Worm (Caenorhabditis elegans) whole organism, dauer: ENCODE data around the gene cal-7.

Source experiments
- unc-62 ChIP-seq: sonication (generic microtip); optimal IDR thresholded peaks from 2 replicates; lab custom pipeline; 2017; ENCODE audit warnings: missing biosample characterization, missing genetic modification reagents, missing genetic modification characterization

cal-7 gene

DNA sequence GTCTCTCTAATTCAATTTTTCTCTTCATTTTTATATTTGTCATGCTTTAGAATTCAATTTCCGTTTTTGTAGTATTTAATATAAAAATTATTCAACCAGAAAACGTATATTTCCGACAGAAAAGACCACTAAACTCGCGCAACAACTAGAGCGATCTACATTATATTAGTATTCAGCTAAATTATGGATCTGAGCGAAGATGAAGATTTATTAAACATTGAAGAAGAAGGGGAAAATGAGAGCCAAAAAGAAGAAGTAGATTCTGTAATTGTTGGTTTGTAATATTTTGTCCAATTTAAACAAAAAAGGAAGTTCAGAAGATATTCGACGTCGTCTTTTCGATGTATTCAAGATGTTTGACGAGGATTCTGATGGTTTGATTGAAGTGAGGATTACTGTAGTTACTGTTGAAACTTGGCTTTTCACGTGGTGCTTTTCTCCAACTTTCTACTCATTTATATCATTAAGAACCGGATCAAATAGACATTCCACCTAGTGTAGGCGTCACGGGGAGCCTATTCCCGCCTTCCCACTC lies at the start of gene cal-7:
Gene cal-7 (plus strand): TSS at position 184 of the 535 bp plus-strand sequence.
- no peak for TF ChIP-seq unc-62 (GFP tag; lab: Kevin White, UChicago)

DNA sequence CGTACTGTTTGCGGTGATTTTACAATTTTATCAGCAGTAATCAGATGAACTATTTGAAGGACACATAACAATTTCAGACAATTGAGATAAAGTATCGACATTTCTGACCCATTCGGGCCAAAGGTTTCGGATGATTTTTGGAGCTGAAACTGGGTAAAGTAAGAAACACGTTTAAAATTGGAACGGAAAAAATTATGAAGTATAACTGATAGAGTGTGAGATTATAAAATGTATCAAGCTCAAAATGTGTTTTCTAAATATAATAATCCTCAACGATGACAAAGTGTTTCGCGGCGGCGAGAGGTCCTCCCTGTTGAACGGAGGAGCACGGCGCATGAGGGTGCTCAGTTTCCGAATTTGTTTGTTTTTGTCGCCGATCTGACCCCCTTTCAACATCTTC lies 48.3 kb upstream of the cal-7 start, which contains the start of gene ZK287.4:
Gene ZK287.4 (minus strand): TSS at position 101 of the 400 bp plus-strand sequence.
- TF ChIP-seq unc-62 (GFP tag; lab: Kevin White, UChicago), result no peak

DNA sequence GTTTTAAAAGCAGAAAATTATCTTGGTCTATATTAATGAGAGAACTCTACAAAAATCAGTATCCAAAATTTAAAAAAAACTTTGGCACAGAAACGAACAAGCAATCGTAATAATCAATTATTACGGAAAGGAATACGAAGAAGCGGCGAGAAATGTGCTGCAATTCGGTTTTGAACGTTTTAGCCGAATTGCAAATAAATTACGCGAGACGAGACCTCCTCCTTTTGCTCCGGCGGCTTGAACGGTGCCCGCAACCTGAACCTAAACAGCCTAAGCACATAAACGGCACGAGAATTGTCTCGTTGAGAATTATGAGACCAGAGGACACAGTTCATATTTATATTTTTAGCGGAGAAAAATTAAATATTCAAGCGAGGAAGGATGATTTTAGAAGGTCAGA lies 44.5 kb upstream of the cal-7 start:
- no peak for TF ChIP-seq unc-62 (GFP tag; lab: Kevin White, UChicago)

DNA sequence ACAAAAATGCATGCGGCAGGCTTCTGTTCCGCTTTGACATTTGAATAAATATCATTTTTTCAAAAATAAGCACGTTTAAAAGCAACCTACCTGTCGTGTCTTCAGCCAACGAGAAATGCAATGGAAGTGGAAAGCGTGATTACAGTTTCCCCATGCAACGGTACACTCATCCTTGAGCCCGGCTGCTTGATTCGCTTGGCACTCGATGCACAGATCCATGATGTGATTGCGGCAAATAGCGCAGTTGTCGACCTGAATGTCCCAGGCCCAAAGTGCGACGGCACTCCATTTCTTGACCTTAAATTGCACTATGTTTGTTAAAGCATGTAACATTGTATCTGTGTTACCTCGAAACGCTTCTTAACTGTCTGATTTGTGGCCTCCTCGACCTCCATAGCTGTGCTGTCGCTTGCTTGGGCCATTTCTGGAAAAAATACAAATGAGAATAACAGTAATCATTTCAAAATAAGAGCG lies 43.8 kb upstream of the cal-7 start, which contains the start of gene rbx-1:
Gene rbx-1 (minus strand): TSS at position 424 of the 474 bp plus-strand sequence.
- no peak for TF ChIP-seq unc-62 (GFP tag; lab: Kevin White, UChicago)

DNA sequence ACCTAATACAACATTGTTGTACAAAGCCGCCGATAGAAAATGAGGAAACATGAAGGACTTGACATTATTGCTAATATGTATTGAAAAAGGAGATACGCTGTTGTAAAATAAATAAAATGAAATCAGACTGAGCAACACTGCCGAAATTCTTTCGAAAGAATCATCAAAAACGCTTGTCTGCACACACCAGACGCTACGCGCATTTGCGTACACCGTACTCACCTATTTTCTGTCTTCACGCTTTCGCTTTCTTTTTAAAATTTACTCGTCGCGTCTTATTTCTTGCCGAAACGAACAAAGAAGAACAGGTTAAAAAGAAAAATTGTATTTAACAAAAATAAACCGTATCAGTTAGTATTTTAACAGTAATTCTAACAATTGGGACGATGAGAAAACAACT lies 43.2 kb upstream of the cal-7 start:
- TF ChIP-seq unc-62 (GFP tag; lab: Kevin White, UChicago), result no peak

DNA sequence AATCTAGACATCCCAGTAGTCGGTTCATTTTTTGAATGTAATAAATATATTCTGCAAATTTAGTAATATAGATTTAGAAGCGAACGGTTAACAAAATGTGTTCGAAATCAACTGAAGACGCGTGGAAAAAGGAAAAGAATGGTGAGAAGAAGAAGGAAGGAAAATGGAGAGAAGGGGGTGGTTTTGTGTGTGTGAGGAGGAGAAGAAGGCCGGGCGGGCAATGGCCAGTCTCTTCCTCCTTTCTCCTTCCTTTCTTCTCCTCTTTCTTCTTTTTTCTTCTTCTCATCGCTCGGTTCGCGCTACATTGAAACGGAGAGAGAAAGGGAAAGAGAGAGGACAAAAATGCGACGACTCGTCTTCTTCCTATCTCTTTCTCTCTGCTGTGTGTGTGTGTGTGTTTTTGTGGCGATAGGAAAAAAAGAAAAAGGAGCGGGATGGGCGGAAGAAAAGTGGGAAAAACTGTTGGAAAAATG lies 41.8 kb upstream of the cal-7 start, which contains the start of gene ztf-9:
Gene ztf-9 (minus strand): TSS at position 51 of the 473 bp plus-strand sequence.
- TF ChIP-seq unc-62 (GFP tag; lab: Kevin White, UChicago), result no peak

DNA sequence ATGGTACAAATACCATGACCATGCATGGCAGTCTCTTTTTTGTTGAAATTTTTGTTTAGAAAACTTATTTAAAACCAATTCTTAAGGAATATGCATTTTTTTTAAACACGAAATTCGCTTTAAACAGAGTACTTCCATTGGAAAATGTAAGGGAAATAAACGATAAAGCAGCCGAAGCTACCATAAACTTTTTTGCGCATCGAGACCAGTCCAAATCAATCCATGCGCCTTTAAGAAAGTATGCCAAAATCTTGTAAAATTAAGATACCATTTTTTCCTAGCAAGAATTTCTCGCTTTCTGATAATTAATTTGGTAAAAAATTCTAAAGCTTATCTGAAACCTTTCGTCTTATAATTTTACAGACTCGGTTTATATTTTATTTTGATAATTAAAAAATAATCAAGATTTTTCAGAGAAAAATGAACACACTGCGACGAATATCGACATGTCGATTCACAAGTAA lies 41.2 kb upstream of the cal-7 start, which contains the start of gene ZK287.7:
Gene ZK287.7 (plus strand): TSS at position 414 of the 464 bp plus-strand sequence.
- no peak for TF ChIP-seq unc-62 (GFP tag; lab: Kevin White, UChicago)

DNA sequence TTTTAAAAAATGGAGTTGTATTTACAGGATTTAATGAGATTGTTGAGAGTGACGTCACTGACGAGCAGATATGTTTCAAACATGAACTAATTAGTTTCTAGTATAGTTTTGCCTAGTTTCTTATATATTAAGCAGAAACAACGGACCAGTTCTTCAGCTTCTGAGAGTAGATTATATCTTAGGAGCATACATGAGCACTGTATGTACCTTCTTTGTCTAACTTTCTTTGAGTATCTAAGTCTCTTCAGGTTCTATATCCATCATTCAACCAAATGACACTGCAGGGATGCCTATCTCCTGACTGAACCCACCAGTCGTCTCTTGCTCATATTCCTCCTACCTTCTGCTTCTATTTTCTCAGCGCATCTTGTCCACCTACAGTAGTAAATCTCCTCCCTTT lies 37.2 kb upstream of the cal-7 start, which contains the start of gene her-1:
Gene her-1 (plus strand): TSS at position 301 of the 400 bp plus-strand sequence.
- TF ChIP-seq unc-62 (GFP tag; lab: Kevin White, UChicago), result no peak

DNA sequence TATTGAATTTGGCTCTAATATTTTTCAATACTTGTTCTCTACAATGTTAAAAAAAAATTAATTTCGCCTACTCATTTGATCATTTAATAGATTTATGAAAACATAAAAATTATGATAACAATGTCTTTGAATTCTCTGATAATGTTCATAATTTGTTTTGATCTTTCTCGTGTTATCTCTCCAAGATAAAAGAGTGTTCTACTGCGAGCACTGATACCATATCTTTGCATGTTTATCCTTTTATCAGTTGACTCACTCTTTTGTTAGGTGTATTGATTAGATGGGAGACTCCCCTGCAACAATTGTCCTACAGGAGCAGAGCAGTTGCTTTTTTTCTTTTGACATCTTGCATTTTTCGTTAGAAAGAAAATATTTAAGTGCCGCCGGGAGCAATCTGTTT lies 34.7 kb upstream of the cal-7 start:
- no peak for TF ChIP-seq unc-62 (GFP tag; lab: Kevin White, UChicago)

DNA sequence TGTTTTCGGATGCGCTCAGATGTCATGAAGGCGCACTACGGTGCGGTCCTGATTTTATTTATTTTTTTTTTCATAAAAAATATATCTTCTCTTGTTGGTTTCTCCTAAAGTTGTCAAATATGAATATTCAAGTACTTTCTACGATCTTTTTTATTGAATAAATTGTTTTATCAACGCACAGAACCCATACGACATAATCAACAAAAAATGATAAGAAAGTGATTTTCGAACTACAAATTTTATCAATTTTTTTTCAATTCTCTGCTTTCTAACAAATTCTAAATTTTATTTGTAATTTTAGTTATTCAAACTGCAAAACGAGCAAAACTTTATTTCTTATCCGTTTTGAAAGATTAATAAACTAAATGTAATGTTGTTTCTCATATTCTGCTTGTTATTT lies 32.0 kb upstream of the cal-7 start:
- no peak for TF ChIP-seq unc-62 (GFP tag; lab: Kevin White, UChicago)

DNA sequence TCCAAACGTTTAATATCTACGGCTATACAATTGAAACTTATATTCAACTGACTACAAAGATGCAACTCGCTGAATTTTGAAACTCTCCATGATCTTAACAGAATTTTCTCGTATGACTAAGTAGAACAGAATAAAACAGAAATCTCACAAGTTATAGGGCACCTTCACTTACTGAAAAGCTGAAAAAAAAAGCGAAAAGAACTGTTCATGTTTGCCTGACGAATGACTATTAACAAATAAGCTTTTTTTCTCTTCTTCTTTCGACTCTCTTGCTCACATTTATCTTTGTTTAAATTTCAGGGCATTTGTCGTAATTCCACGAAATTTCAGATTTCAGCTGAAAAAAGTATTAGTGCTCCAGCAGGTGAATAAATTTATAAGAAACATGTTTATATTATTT lies 31.1 kb upstream of the cal-7 start, which contains the start of gene xbx-6:
Gene xbx-6 (plus strand): TSS at position 301 of the 400 bp plus-strand sequence.
- TF ChIP-seq unc-62 (GFP tag; lab: Kevin White, UChicago), result no peak

DNA sequence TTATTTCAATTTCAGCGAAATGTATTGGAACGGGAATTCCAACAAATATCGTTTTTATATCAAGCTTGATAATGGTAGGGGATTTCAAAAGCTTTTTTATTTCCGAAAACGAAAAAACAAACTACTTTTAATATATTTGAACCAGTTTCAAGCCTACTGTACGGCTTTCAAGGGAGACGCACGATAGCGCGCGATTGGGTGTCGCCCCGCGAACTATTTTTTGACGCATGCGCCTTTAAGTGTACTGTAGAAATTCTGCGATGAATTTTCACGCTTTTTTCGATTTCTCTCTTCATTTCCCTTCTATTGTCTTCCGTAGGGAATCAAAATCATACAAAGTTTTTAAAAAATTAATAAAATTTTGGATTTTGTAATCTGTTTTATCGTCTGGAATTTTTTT lies 30.4 kb upstream of the cal-7 start:
- no peak for TF ChIP-seq unc-62 (GFP tag; lab: Kevin White, UChicago)

DNA sequence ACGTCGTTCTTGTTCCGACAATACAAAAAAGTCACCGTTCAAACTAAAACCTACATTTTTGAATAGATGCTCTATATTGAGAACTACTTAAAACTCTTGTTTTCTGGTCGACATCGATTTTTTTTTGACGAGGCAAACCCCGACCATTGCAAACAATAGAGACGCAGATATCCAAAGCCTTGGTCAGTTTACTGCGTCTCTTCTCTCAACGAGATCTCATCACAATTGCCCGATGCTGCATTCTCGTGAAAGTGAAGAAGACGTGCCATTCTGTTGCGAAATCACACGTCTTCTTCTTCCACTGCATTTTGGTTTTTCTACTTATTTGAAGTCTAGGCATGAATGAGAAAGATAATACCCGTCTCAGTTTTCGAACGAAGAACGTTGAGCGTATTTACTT lies 29.5 kb upstream of the cal-7 start:
- TF ChIP-seq unc-62 (GFP tag; lab: Kevin White, UChicago), result no peak

DNA sequence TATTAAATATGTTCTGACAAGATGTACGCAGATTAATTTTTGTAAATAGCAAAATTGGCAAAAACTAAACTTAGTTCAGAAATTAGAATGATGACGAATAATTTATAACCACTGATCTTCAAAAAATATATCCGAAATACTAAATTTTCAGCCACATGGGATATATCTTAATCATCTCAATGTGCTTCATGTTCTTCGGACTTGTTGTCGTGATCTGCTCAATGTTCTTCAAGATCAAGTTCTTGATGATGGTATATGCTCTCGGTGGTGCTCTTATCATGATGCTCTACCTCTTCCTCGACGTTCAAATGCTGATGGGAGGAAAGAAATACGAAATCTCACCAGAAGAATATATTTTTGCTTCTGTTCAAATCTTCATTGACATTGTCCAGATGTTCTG lies 27.3 kb upstream of the cal-7 start:
- no peak for TF ChIP-seq unc-62 (GFP tag; lab: Kevin White, UChicago)

DNA sequence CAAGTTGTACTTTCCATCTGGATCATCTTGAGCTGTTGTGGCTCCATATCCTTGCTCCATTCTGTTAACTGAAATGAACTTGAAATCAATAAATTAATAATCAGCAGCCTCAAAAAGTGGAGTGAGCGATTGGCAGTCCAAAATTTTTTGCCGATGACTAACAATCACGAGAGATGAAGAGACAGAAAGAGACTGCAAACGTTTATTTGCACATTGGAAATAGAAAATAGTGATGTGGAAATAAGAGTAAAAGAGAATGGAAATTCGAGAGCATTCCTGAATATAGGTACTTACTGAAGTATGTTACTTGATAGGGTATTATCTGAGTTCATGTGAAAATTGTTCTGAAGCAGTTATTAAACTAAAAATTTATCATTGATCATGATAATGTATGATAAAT lies 24.2 kb upstream of the cal-7 start, which contains the start of gene tag-120:
Gene tag-120 (minus strand): TSS at position 68 of the 400 bp plus-strand sequence.
- no peak for TF ChIP-seq unc-62 (GFP tag; lab: Kevin White, UChicago)

DNA sequence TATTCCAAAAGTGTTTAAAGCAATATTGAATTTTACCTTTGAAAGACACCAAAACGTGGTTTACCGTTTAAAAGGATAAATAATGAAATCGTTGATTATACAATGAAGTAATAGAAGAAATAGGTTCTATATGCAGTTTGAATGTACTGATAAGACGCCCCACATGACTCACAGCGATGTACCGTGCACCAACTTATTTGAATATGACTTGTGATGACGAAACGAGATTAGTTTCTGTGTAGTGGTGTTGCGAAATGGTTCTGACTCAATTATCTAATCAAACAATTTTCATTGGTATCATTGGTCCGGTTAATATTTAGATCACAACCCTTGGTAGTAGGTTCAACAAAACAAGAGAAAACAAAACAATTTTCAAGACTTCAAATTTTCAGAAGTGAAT lies 22.7 kb upstream of the cal-7 start:
- no peak for TF ChIP-seq unc-62 (GFP tag; lab: Kevin White, UChicago)
